Fruit fly (Drosophila melanogaster): Measurements from ENCODE around the gene CG10514.

Gene CG10514

DNA sequence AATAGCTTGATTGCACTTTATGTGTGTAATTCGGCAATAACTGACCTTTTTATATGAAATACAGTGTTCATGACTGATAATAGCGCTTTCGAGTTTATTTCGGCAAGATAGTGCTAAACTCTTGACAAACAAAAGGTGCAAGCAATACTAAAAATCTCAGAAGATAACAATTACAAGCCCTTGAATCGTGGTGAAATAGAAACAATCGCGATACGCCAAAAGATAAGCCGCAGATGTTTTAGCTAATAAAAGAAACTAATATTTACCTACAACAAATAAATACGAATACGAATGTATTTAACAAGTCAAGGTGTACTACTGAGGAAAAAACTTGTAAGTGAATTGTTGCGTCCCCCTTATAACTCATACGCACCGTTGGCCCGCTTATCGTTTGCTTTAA is 4.4 kb downstream of the CG10514 start (continued):
- peak; percentile 77 for TF ChIP-seq sug (tag; optimal IDR thresholded peaks at IDR 0.05)
- TF ChIP-seq slp2 (GFP tag; optimal IDR thresholded peaks at IDR 0.05): no peak
- no peak for TF ChIP-seq Asciz (GFP tag; optimal IDR thresholded peaks at IDR 0.05)
- TF ChIP-seq CG12391 (tag; optimal IDR thresholded peaks at IDR 0.05): no peak
- TF ChIP-seq dmrt99B (tag; optimal IDR thresholded peaks at IDR 0.05): no peak
- TF ChIP-seq CG12071 (GFP tag; optimal IDR thresholded peaks at IDR 0.05): peak; percentile 44
- TF ChIP-seq ab (GFP tag; optimal IDR thresholded peaks at IDR 0.05): no peak
- peak; percentile 19 for TF ChIP-seq grn (GFP tag; optimal IDR thresholded peaks at IDR 0.05)
- TF ChIP-seq CG6854 (GFP tag; optimal IDR thresholded peaks at IDR 0.05): no peak
- TF ChIP-seq Doc3 (GFP tag; IDR thresholded peaks at IDR 0.05; ENCODE audit: partially characterized antibody): no peak
- no peak for TF ChIP-seq CG3847 (GFP tag; IDR thresholded peaks at IDR 0.05)
- TF ChIP-seq CG15514 (GFP tag; optimal IDR thresholded peaks at IDR 0.05): peak; percentile 48
- TF ChIP-seq repo (GFP tag; optimal IDR thresholded peaks at IDR 0.05): no peak
- TF ChIP-seq pfk (GFP tag; optimal IDR thresholded peaks at IDR 0.05): no peak
- no peak for TF ChIP-seq CG17829 (tag; optimal IDR thresholded peaks at IDR 0.05)
- no peak for TF ChIP-seq CG8478 (optimal IDR thresholded peaks at IDR 0.05)
- no peak for TF ChIP-seq CG9727 (GFP tag; optimal IDR thresholded peaks at IDR 0.05)
- peak; percentile 36 for TF ChIP-seq B-H2 (GFP tag; optimal IDR thresholded peaks at IDR 0.05)
- TF ChIP-seq CG32767 (GFP tag; IDR thresholded peaks at IDR 0.05): no peak
- TF ChIP-seq CG2199 (GFP tag; IDR thresholded peaks at IDR 0.05): no peak
- TF ChIP-seq dpn (GFP tag; optimal IDR thresholded peaks at IDR 0.05): no peak
- no peak for TF ChIP-seq CG16813 (GFP tag; IDR thresholded peaks at IDR 0.05; ENCODE audit: partially characterized antibody)
- no peak for TF ChIP-seq CG7987 (GFP tag; optimal IDR thresholded peaks at IDR 0.05)
- TF ChIP-seq Ets65A (GFP tag): peak; percentile 29
- TF ChIP-seq CG14860 (GFP tag; IDR thresholded peaks at IDR 0.05; ENCODE audit: partially characterized antibody): no peak
- no peak for TF ChIP-seq CG33557 (GFP tag; optimal IDR thresholded peaks at IDR 0.05)
- TF ChIP-seq dysf (GFP tag; IDR thresholded peaks at IDR 0.05): no peak
- TF ChIP-seq CG2712 (tag; optimal IDR thresholded peaks at IDR 0.05): no peak
- no peak for TF ChIP-seq Hr39 (optimal IDR thresholded peaks at IDR 0.05)
- no peak; the same call in 1 of the 2 replicates for TF ChIP-seq CG14441 (GFP tag; IDR thresholded peaks at IDR 0.05)
- no peak for TF ChIP-seq yki (optimal IDR thresholded peaks at IDR 0.05)
- TF ChIP-seq nerfin-1 (tag; optimal IDR thresholded peaks at IDR 0.05): no peak
- TF ChIP-seq da (GFP tag; optimal IDR thresholded peaks at IDR 0.05): no peak
- no peak for TF ChIP-seq z (GFP tag; IDR thresholded peaks at IDR 0.05)
- no peak for TF ChIP-seq Mad (GFP tag; optimal IDR thresholded peaks at IDR 0.05)
- TF ChIP-seq sima (GFP tag; optimal IDR thresholded peaks at IDR 0.05): no peak
- TF ChIP-seq ERR (GFP tag; optimal IDR thresholded peaks at IDR 0.05): no peak
- TF ChIP-seq CG30403 (GFP tag; optimal IDR thresholded peaks at IDR 0.05): no peak
- TF ChIP-seq CrebB (tag; optimal IDR thresholded peaks at IDR 0.05): peak; percentile 60
- TF ChIP-seq gfzf (GFP tag; optimal IDR thresholded peaks at IDR 0.05): no peak
- no peak for TF ChIP-seq chm (GFP tag; IDR thresholded peaks at IDR 0.05)
- TF ChIP-seq lmd (GFP tag; IDR thresholded peaks at IDR 0.05): no peak
- no peak for TF ChIP-seq Dref (GFP tag; IDR thresholded peaks at IDR 0.05)
- no peak for TF ChIP-seq ash1 (GFP tag; optimal IDR thresholded peaks at IDR 0.05)
- TF ChIP-seq D19B (GFP tag; optimal IDR thresholded peaks at IDR 0.05): no peak
- TF ChIP-seq tup (GFP tag; optimal IDR thresholded peaks at IDR 0.05): no peak
- no peak for TF ChIP-seq CHES-1-like (GFP tag; optimal IDR thresholded peaks at IDR 0.05)
- no peak for TF ChIP-seq zen2 (GFP tag; IDR thresholded peaks at IDR 0.05; ENCODE audit: partially characterized antibody)
- TF ChIP-seq CG6254 (GFP tag; optimal IDR thresholded peaks at IDR 0.05): no peak
- no peak for TF ChIP-seq ken (GFP tag; IDR thresholded peaks at IDR 0.05)
- no peak for TF ChIP-seq CG13624 (GFP tag; optimal IDR thresholded peaks at IDR 0.05)
- peak; percentile 35 for TF ChIP-seq CG12104 (GFP tag; optimal IDR thresholded peaks at IDR 0.05)
- TF ChIP-seq fd3F (GFP tag; optimal IDR thresholded peaks at IDR 0.05): peak; percentile 50
